Fruit fly (Drosophila melanogaster): ENCODE data around the gene CG43145.

CG43145 gene

dm6 chr2L:3717673-3718235 lies 16.1 kb downstream of the CG43145 start, which contains the start of the genes lectin-24A and Shaw (continued):
- TF ChIP-seq CG6813 (GFP tag; optimal IDR thresholded peaks at IDR 0.05) (no peak), Mes4 (GFP tag; optimal IDR thresholded peaks at IDR 0.05) (no peak), dati (GFP tag; IDR thresholded peaks at IDR 0.05) (no peak), D19A (tag; optimal IDR thresholded peaks at IDR 0.05) (no peak), CG3726 (GFP tag; IDR thresholded peaks at IDR 0.05) (no peak), E2f2 (GFP tag; IDR thresholded peaks at IDR 0.05) (peak; percentile 36; the same call in 1 of the 2 replicates), Deaf1 (tag; optimal IDR thresholded peaks at IDR 0.05) (peak; percentile 73), PHDP (tag; optimal IDR thresholded peaks at IDR 0.05) (no peak), Gug (GFP tag; IDR thresholded peaks at IDR 0.05) (no peak), Dp (GFP tag; optimal IDR thresholded peaks at IDR 0.05) (peak; percentile 19), gem (tag; optimal IDR thresholded peaks at IDR 0.05) (no peak), Drgx (GFP tag; IDR thresholded peaks at IDR 0.05) (no peak), CG12155 (GFP tag; optimal IDR thresholded peaks at IDR 0.05) (no peak)

- TF ChIP-seq CG17361 (GFP tag; IDR thresholded peaks at IDR 0.05) (no peak), crol (GFP tag; IDR thresholded peaks at IDR 0.05) (no peak), bab2 (GFP tag; optimal IDR thresholded peaks at IDR 0.05) (no peak), CoRest (tag; optimal IDR thresholded peaks at IDR 0.05) (peak; percentile 41), sens (GFP tag) (peak; percentile 70), lilli (GFP tag; optimal IDR thresholded peaks at IDR 0.05) (peak; percentile 23), scrt (GFP tag; optimal IDR thresholded peaks at IDR 0.05) (peak; percentile 19), CG12769 (tag; optimal IDR thresholded peaks at IDR 0.05) (peak; percentile 48), CG6683 (GFP tag; optimal IDR thresholded peaks at IDR 0.05) (no peak), CG34224 (GFP tag; IDR thresholded peaks at IDR 0.05; ENCODE audit: partially characterized antibody) (no peak), al (GFP tag; IDR thresholded peaks at IDR 0.05) (peak; percentile 36; the same call in 1 of the 2 replicates), chinmo (GFP tag; IDR thresholded peaks at IDR 0.05; ENCODE audit: partially characterized antibody) (no peak), Chrac-16 (GFP tag; optimal IDR thresholded peaks at IDR 0.05) (no peak), CG6254 (GFP tag; optimal IDR thresholded peaks at IDR 0.05) (no peak), Pdp1 (GFP tag; optimal IDR thresholded peaks at IDR 0.05) (no peak), kah (GFP tag; optimal IDR thresholded peaks at IDR 0.05) (no peak), hkb (optimal IDR thresholded peaks at IDR 0.05) (no peak), hkb (GFP tag; IDR thresholded peaks at IDR 0.05) (0 out of 2 replicates have a peak, but pooled peaks have one; percentile 23), ato (GFP tag; IDR thresholded peaks at IDR 0.05; ENCODE audit: partially characterized antibody) (no peak), so (GFP tag; IDR thresholded peaks at IDR 0.05) (0 out of 3 replicates have a peak, but pooled peaks have one; percentile 33), sna (GFP tag; IDR thresholded peaks at IDR 0.05; ENCODE audit: partially characterized antibody) (no peak), pzg (GFP tag; optimal IDR thresholded peaks at IDR 0.05) (no peak), CG9727 (GFP tag; optimal IDR thresholded peaks at IDR 0.05) (no peak), CG1233 (GFP tag; optimal IDR thresholded peaks at IDR 0.05) (no peak), CG4617 (GFP tag; optimal IDR thresholded peaks at IDR 0.05; ENCODE audit: borderline replicate concordance) (no peak), Atf6 (GFP tag; IDR thresholded peaks at IDR 0.05) (peak; percentile 70), H2.0 (GFP tag; IDR thresholded peaks at IDR 0.05) (0 out of 2 replicates have a peak, but pooled peaks have one; percentile 16), CG2120 (GFP tag; optimal IDR thresholded peaks at IDR 0.05) (peak; percentile 46), CG11696 (GFP tag; IDR thresholded peaks at IDR 0.05) (peak; percentile 59), pfk (GFP tag; optimal IDR thresholded peaks at IDR 0.05) (no peak), bcd (GFP tag; optimal IDR thresholded peaks at IDR 0.05) (peak; percentile 1), CG11695 (GFP tag; IDR thresholded peaks at IDR 0.05) (0 out of 3 replicates have a peak, but pooled peaks have one; percentile 20), CG12071 (GFP tag; optimal IDR thresholded peaks at IDR 0.05) (peak; percentile 23), CG15601 (tag; optimal IDR thresholded peaks at IDR 0.05) (no peak), Hsf (GFP tag; optimal IDR thresholded peaks at IDR 0.05) (peak; percentile 3), CG13296 (GFP tag; optimal IDR thresholded peaks at IDR 0.05) (peak; percentile 18)
These were observed 17.9 kb downstream of the CG43145 start for dm6 chr2L:3719414-3719959.
